Worm (Caenorhabditis elegans) whole organism, dauer: Measurements from ENCODE around the gene C45B2.3.

ENCODE experiments used
- unc-62 ChIP-seq: sonication (generic microtip); optimal IDR thresholded peaks from 2 replicates; lab custom pipeline; 2017; ENCODE audit warnings: missing biosample characterization, missing genetic modification reagents, missing genetic modification characterization

Gene C45B2.3

ce11 chrX:6082660-6083059, at the start of gene C45B2.3:
Gene C45B2.3 (plus strand): TSS chrX:6082960.
- TF ChIP-seq unc-62 (GFP tag; lab: Kevin White, UChicago): no peak

ce11 chrX:6039544-6039943, 43.2 kb upstream of the C45B2.3 start, which contains the start of gene hsp-25:
Gene hsp-25 (minus strand): TSS chrX:6039644.
- TF ChIP-seq unc-62 (GFP tag; lab: Kevin White, UChicago): no peak

DNA sequence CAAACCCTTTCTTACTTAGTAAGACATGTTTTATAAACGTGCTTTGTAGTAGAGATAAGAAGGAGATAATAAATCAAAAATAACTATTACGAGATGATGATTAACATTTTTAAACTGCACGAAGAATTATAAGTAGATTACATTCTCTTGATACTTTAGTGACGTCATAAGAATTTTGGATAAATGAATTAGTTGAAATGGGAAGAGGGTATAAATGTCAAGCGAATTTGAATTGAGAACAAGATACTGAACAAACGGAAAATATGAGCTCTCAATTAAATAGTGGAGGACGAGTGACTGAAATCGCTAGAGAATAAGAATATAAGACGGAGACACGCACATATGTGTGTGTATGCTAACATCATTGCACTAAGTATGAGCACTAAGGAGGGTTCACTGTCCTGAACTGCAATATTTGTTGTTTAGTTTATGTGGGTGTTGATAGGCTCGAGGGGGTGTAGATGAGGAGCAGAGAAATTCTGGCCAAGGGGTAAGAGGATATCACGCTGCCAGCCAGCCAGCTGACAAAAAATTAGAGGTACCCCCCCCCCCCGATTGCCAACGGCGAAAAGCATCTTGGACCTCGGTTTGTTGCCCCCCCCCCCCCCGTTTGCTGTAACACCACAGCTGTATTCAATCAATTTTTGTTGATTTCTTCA, 42.2 kb upstream of the C45B2.3 start:
- TF ChIP-seq unc-62 (GFP tag; lab: Kevin White, UChicago): no peak

- TF ChIP-seq unc-62 (GFP tag; lab: Kevin White, UChicago): no peak
These were observed 41.7 kb upstream of the C45B2.3 start for ce11 chrX:6041094-6041441.

ce11 chrX:6041995-6042481, 40.7 kb upstream of the C45B2.3 start:
- no peak for TF ChIP-seq unc-62 (GFP tag; lab: Kevin White, UChicago)

- no peak for TF ChIP-seq unc-62 (GFP tag; lab: Kevin White, UChicago)
These were observed 39.5 kb upstream of the C45B2.3 start for ce11 chrX:6043283-6043682.

DNA sequence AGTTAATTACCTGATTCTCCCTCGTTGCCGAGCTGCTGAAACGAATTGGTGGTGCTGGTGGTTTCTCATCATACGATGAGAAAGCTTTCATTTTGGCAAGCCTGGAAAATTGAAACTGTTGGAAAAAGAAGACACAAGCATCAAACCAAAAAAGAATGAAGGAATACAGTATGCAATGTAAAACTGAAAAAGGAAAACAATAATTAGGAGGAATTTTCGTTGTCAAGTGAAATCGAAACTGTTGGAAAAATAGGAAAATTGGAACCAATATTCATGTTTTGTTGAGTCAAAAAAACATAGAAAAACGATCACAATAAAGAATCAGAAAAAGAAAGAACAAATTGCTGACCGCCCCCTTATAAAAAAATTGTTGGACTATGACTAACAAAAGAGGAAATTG, 34.3 kb upstream of the C45B2.3 start, which contains the start of gene pak-1:
Gene pak-1 (minus strand): TSS at position 101 of the 400 bp plus-strand sequence.
- TF ChIP-seq unc-62 (GFP tag; lab: Kevin White, UChicago): no peak

- TF ChIP-seq unc-62 (GFP tag; lab: Kevin White, UChicago): no peak
These were observed 32.7 kb upstream of the C45B2.3 start for ce11 chrX:6050078-6050477.

DNA sequence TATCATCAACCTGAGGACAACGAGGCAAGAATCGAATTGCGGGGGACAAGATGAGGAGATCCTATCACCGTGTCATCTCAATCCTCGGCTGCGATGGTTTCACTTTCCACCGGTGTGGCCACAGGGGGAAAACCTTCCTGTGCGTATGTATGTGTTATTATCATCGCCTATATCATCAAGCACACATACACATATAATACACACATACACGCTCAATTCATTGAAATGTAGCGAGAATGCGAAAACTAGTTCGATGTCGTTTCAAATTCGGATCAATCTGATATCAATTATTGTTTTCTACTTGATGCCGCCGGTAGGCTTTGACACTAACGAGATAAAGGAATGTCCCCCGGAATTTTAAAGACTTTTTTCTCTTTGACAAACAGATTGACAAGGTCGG, 31.9 kb upstream of the C45B2.3 start:
- TF ChIP-seq unc-62 (GFP tag; lab: Kevin White, UChicago): no peak

DNA sequence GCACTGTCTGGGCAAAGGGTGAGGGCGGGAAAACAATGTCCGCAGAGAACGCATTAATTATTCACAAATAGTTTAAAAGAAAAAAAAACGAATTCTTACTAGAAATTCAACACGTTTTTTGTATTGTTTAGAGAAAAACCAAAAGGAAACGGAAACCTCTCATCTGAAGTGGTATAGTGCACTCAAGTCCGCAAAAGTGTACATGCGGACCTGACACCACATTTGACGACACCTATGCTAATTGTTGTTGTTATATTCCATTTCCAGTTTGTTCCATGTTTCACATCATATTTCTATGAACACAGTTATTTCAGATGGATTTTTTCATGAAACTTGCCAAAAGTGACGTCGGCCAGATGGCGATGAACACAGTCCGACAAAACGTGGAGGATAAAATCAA, 30.0 kb upstream of the C45B2.3 start, which contains the start of gene C45B2.6:
Gene C45B2.6 (plus strand): TSS at position 136 of the 400 bp plus-strand sequence.
- TF ChIP-seq unc-62 (GFP tag; lab: Kevin White, UChicago): no peak

- no peak for TF ChIP-seq unc-62 (GFP tag; lab: Kevin White, UChicago)
These were observed 25.0 kb upstream of the C45B2.3 start, which contains the start of gene gln-1 for ce11 chrX:6057580-6058305. Gene gln-1 (plus strand): TSS chrX:6058255.

- no peak for TF ChIP-seq unc-62 (GFP tag; lab: Kevin White, UChicago)
These were observed 23.5 kb upstream of the C45B2.3 start for ce11 chrX:6059163-6059782.

DNA sequence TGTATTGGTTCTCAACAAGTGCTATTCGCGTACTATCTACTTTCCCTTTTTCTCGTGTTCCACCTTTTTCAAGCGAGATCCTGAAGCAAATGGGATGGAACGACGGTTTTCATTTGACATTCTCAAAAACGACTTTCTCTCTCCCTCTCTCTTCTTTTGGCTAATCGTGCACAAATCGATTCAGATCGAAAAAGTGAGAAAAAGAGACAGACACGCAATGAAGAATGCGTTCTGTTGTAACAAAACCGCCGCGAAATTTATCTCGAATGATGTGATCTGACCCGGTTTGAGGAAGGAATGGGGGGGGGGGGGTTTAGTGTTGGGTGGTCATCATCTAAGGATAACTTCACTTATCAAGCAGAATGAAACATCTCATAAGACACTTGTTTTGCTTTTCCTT, 18.4 kb upstream of the C45B2.3 start:
- TF ChIP-seq unc-62 (GFP tag; lab: Kevin White, UChicago): no peak

DNA sequence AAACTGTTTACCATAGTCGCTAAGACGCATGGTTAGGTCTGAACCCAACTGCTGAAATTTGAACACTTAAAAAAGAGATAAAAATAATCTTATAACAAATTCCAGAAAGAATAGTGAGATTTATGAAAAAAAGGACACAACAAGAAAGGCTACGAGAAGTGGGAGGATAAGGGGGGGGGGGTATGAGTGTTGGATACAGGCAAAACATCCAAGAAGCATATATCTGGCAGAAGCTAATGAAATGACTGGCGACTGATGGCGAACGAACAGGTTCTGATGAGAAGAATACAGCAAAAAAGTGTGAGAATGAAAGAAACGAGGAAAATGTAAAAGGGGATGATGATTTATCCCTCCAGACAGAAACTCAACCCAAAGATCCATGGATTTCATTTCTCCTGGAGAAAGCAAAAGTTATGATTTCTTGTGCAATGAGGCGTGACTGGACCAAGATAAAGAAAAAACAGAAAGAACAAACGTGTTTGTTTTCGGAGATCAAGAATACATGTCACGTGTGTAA, 16.8 kb upstream of the C45B2.3 start, which contains the start of gene ptr-4:
Gene ptr-4 (minus strand): TSS at position 51 of the 517 bp plus-strand sequence.
- TF ChIP-seq unc-62 (GFP tag; lab: Kevin White, UChicago): no peak

- TF ChIP-seq unc-62 (GFP tag; lab: Kevin White, UChicago): no peak
These were observed 16.1 kb upstream of the C45B2.3 start for ce11 chrX:6066618-6067017.

ce11 chrX:6075209-6075608, 7.6 kb upstream of the C45B2.3 start, which contains the start of gene lgc-58:
Gene lgc-58 (plus strand): TSS chrX:6075509.
- no peak for TF ChIP-seq unc-62 (GFP tag; lab: Kevin White, UChicago)
